Worm (Caenorhabditis elegans) whole organism, L4/young adult: ENCODE results near the gene gly-8.

Source experiments
- W03F9.2 ChIP-seq: fragments of 150-350 bp; optimal IDR thresholded peaks from 2 replicates; lab custom pipeline; 2014; ENCODE audit warnings: missing biosample characterization, missing genetic modification characterization
- dao-5 ChIP-seq: sonication (generic microtip); optimal IDR thresholded peaks from 2 replicates; lab custom pipeline; 2016; ENCODE audit warnings: missing genotype, missing genetic modification characterization, moderate library complexity, missing compliant biosample characterization
- him-1 ChIP-seq: sonication (generic microtip); optimal IDR thresholded peaks from 2 replicates; lab custom pipeline; 2016; ENCODE audit warnings: missing genotype, missing genetic modification reagents, missing genetic modification characterization, missing compliant biosample characterization

- TF ChIP-seq W03F9.2 (tag; lab: Kevin White, UChicago) = no peak
- TF ChIP-seq him-1 = no peak
- TF ChIP-seq dao-5 (tag; lab: Kevin White, UChicago) = no peak
Measured at ce11 chrIII:11663400-11663799, 38.4 kb downstream of the gly-8 start.
